Worm (Caenorhabditis elegans): ENCODE measurements around the gene nhr-12.

DNA sequence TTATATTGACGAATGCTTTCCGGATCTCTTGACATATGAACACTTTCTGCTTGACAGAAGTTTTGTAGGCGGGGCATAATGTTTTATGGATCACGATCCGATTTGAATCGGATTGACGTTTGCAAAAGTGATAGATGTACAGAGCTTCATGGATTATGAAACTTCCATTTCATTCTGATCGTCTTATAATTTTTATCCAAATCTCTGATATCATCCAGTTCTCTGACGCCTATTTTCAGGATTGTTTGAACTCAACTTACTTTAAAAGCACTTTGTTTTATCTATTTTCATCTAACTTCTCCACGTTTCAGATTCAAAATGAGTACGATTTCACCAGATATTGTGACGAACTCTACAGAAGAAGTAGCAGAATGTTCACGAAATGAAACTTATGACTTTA lies 17.1 kb downstream of the nhr-12 start, which contains the start of gene npr-39:
- no peak for TF ChIP-seq R02D3.7 (tag; optimal IDR thresholded peaks at IDR 0.05)
- TF ChIP-seq nhr-25 (tag; optimal IDR thresholded peaks at IDR 0.05): no peak
